Fruit fly (Drosophila melanogaster) whole organism, wandering third instar larva: ENCODE results near the gene CG43220.

Experiments used
- Abd-B ChIP-seq: fragments of >200 bp; optimal IDR thresholded peaks from 2 replicates; lab custom pipeline; 2017; ENCODE audit warnings: missing biosample characterization, missing genetic modification characterization
- GATAd ChIP-seq: sonication (Bioruptor generic); optimal IDR thresholded peaks from 2 replicates; lab custom pipeline; 2016; ENCODE audit warnings: missing biosample characterization, missing genetic modification characterization
- Jra ChIP-seq: sonication (Bioruptor generic); optimal IDR thresholded peaks from 2 replicates; lab custom pipeline; 2016; ENCODE audit warnings: missing biosample characterization, missing genetic modification characterization
- psq ChIP-seq: fragments of 200-800 bp; sonication (Bioruptor generic); optimal IDR thresholded peaks from 3 replicates; lab custom pipeline; 2017; ENCODE audit warnings: missing biosample characterization, mild to moderate bottlenecking, missing genetic modification characterization, moderate library complexity

DNA sequence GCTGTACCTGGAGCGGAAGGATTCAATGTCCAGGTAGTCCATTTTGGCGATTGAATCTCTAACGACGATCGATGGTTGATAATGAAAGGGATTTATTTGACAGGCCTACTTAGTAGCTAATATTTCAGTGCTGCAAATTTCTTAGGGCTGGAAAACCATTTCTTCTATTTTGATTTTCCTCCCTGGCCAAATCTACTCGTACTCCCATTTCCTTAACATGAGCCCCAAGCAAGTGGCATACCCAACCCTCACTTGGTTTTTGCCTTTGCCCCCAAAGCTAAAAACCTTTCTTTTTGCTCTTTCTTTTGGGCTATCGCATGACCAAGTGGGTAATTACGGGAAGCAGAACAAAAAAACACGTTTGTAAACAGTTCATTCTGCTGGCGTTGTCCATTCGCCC, 12.4 kb downstream of the CG43220 start, which contains the start of gene CG15142:
- TF ChIP-seq GATAd (GFP tag; lab: Kevin White, UChicago) (no peak), Jra (GFP tag; lab: Kevin White, UChicago) (no peak), Abd-B (GFP tag; lab: Kevin White, UChicago) (no peak), psq (no peak)
